In genomic region chr3L:10856534-10857030, dm6 we compare ENCODE assay signal across 1 fruit fly cellular context.
TF ChIP-seq lines count a peak whose summit lies in the region.

No protein-coding gene starts in this region.

TF ChIP-seq in whole organism, embryonic, 481 proteins besides CTCF, POLR2A, EP300 and RAD21 (continued from another document and continues in another):
- TF ChIP-seq Atf6 (GFP tag; IDR thresholded peaks at IDR 0.05; lab: Robert Waterston, UW) (no peak), Trl (optimal IDR thresholded peaks at IDR 0.05; lab: Kevin White, UChicago) (peak; percentile 96 to 99), Trl (GFP tag; optimal IDR thresholded peaks at IDR 0.05; lab: Kevin White, UChicago) (peak; percentile 76), prd (optimal IDR thresholded peaks at IDR 0.05; lab: Kevin White, UChicago) (no peak), prd (GFP tag; IDR thresholded peaks at IDR 0.05; lab: Robert Waterston, UW) (no peak), Dll (GFP tag; IDR thresholded peaks at IDR 0.05; lab: Robert Waterston, UW; ENCODE audit: partially characterized antibody) (peak; percentile 22; the same call in 1 of the 4 replicates), p53 (GFP tag; optimal IDR thresholded peaks at IDR 0.05; lab: Kevin White, UChicago) (peak; percentile 54), en (GFP tag; optimal IDR thresholded peaks at IDR 0.05; lab: Kevin White, UChicago) (peak; percentile 6), CG10543 (GFP tag; optimal IDR thresholded peaks at IDR 0.05; lab: Kevin White, UChicago) (peak; percentile 88), al (GFP tag; IDR thresholded peaks at IDR 0.05; lab: Robert Waterston, UW) (no peak), sob (GFP tag; IDR thresholded peaks at IDR 0.05; lab: Robert Waterston, UW) (peak; percentile 57; the same call in 1 of the 2 replicates), fd3F (GFP tag; optimal IDR thresholded peaks at IDR 0.05; lab: Kevin White, UChicago) (no peak), ac (GFP tag; optimal IDR thresholded peaks at IDR 0.05; lab: Kevin White, UChicago) (peak; percentile 1), Ets65A (GFP tag; lab: Kevin White, UChicago) (peak; percentile 90), NC2α (GFP tag; optimal IDR thresholded peaks at IDR 0.05; lab: Kevin White, UChicago) (peak; percentile 59), Nf-YC (tag; optimal IDR thresholded peaks at IDR 0.05; lab: Kevin White, UChicago) (peak; percentile 93), Hr39 (optimal IDR thresholded peaks at IDR 0.05; lab: Kevin White, UChicago) (no peak), CG6854 (GFP tag; optimal IDR thresholded peaks at IDR 0.05; lab: Kevin White, UChicago) (peak; percentile 47), CG11504 (tag; optimal IDR thresholded peaks at IDR 0.05; lab: Kevin White, UChicago) (peak; percentile 75), corto (GFP tag; optimal IDR thresholded peaks at IDR 0.05; lab: Kevin White, UChicago) (no peak), CG10462 (GFP tag; optimal IDR thresholded peaks at IDR 0.05; lab: Kevin White, UChicago) (no peak), CG9932 (GFP tag; IDR thresholded peaks at IDR 0.05; lab: Robert Waterston, UW) (peak; percentile 45), CG30403 (GFP tag; optimal IDR thresholded peaks at IDR 0.05; lab: Kevin White, UChicago) (no peak), gro (GFP tag; optimal IDR thresholded peaks at IDR 0.05; lab: Kevin White, UChicago) (peak; percentile 94), gt (GFP tag; IDR thresholded peaks at IDR 0.05; lab: Robert Waterston, UW) (no peak), CG3838 (GFP tag; optimal IDR thresholded peaks at IDR 0.05; lab: Kevin White, UChicago) (peak; percentile 65), CG7786 (GFP tag; optimal IDR thresholded peaks at IDR 0.05; lab: Kevin White, UChicago) (peak; percentile 12), croc (GFP tag; conservative IDR thresholded peaks at IDR 0.05; lab: Robert Waterston, UW) (no peak), CG2116 (GFP tag; optimal IDR thresholded peaks at IDR 0.05; lab: Kevin White, UChicago) (no peak), CG3847 (GFP tag; IDR thresholded peaks at IDR 0.05; lab: Robert Waterston, UW) (no peak), CG6683 (GFP tag; optimal IDR thresholded peaks at IDR 0.05; lab: Kevin White, UChicago) (peak; percentile 27), CG11696 (GFP tag; IDR thresholded peaks at IDR 0.05; lab: Robert Waterston, UW) (0 out of 2 replicates have a peak, but pooled peaks have one; percentile 5), slou (GFP tag; optimal IDR thresholded peaks at IDR 0.05; lab: Kevin White, UChicago) (no peak), CG6654 (GFP tag; optimal IDR thresholded peaks at IDR 0.05; lab: Kevin White, UChicago) (no peak), gfzf (GFP tag; optimal IDR thresholded peaks at IDR 0.05; lab: Kevin White, UChicago) (peak; percentile 20), Atf-2 (GFP tag; optimal IDR thresholded peaks at IDR 0.05; lab: Kevin White, UChicago) (no peak), sim (GFP tag; IDR thresholded peaks at IDR 0.05; lab: Robert Waterston, UW) (no peak), CG32532 (GFP tag; IDR thresholded peaks at IDR 0.05; lab: Robert Waterston, UW) (no peak), CG2889 (GFP tag; IDR thresholded peaks at IDR 0.05; lab: Robert Waterston, UW) (no peak), CG15479 (GFP tag; optimal IDR thresholded peaks at IDR 0.05; lab: Kevin White, UChicago) (peak; percentile 88), otp (GFP tag; IDR thresholded peaks at IDR 0.05; lab: Robert Waterston, UW) (0 out of 3 replicates have a peak, but pooled peaks have one; percentile 60), zfh1 (GFP tag; IDR thresholded peaks at IDR 0.05; lab: Robert Waterston, UW) (no peak; the same call in 2 of the 3 replicates), Doc2 (GFP tag; IDR thresholded peaks at IDR 0.05; lab: Robert Waterston, UW) (no peak), klu (GFP tag; IDR thresholded peaks at IDR 0.05; lab: Robert Waterston, UW) (no peak), tll (GFP tag; optimal IDR thresholded peaks at IDR 0.05; lab: Kevin White, UChicago) (peak; percentile 72 to 87), Tbp (GFP tag; optimal IDR thresholded peaks at IDR 0.05; lab: Kevin White, UChicago) (no peak), Med (GFP tag; lab: Kevin White, UChicago) (peak; percentile 86), pan (optimal IDR thresholded peaks at IDR 0.05; lab: Kevin White, UChicago) (no peak), pan (GFP tag; optimal IDR thresholded peaks at IDR 0.05 in 1 of 2, IDR thresholded peaks at IDR 0.05 in 1 of 2) (peak in 1 of 2 experiments; percentile 34), ase (GFP tag; IDR thresholded peaks at IDR 0.05; lab: Robert Waterston, UW) (no peak), Optix (GFP tag; IDR thresholded peaks at IDR 0.05; lab: Robert Waterston, UW) (no peak), CG9727 (GFP tag; optimal IDR thresholded peaks at IDR 0.05; lab: Kevin White, UChicago) (peak; percentile 21), rib (GFP tag; IDR thresholded peaks at IDR 0.05; lab: Robert Waterston, UW) (peak; percentile 77), Dip2 (GFP tag; IDR thresholded peaks at IDR 0.05; lab: Robert Waterston, UW) (no peak), Bgb (GFP tag; IDR thresholded peaks at IDR 0.05; lab: Robert Waterston, UW; ENCODE audit: partially characterized antibody) (peak; percentile 70), CG10431 (GFP tag; optimal IDR thresholded peaks at IDR 0.05; lab: Kevin White, UChicago) (no peak), Dek (tag; optimal IDR thresholded peaks at IDR 0.05; lab: Kevin White, UChicago) (no peak), HmgD (GFP tag; optimal IDR thresholded peaks at IDR 0.05; lab: Kevin White, UChicago) (peak; percentile 93), CG17186 (GFP tag; optimal IDR thresholded peaks at IDR 0.05; lab: Kevin White, UChicago) (no peak), cg (GFP tag; optimal IDR thresholded peaks at IDR 0.05; lab: Kevin White, UChicago) (peak; percentile 95), wdn (GFP tag; IDR thresholded peaks at IDR 0.05; lab: Robert Waterston, UW) (no peak), Chrac-16 (GFP tag; optimal IDR thresholded peaks at IDR 0.05; lab: Kevin White, UChicago) (no peak), repo (GFP tag; optimal IDR thresholded peaks at IDR 0.05; lab: Kevin White, UChicago) (peak; percentile 53), oc (tag; optimal IDR thresholded peaks at IDR 0.05; lab: Kevin White, UChicago) (peak; percentile 96), crol (GFP tag; IDR thresholded peaks at IDR 0.05; lab: Robert Waterston, UW) (peak; percentile 91), CG31224 (GFP tag; IDR thresholded peaks at IDR 0.05; lab: Robert Waterston, UW) (no peak), zen2 (GFP tag; IDR thresholded peaks at IDR 0.05; lab: Robert Waterston, UW; ENCODE audit: partially characterized antibody) (no peak), pum (GFP tag; optimal IDR thresholded peaks at IDR 0.05; lab: Kevin White, UChicago) (no peak), sens (GFP tag; lab: Kevin White, UChicago) (peak; percentile 95), nom (GFP tag; optimal IDR thresholded peaks at IDR 0.05; lab: Kevin White, UChicago) (peak; percentile 47), fd64A (GFP tag; optimal IDR thresholded peaks at IDR 0.05; lab: Kevin White, UChicago) (peak; percentile 18), Xrp1 (GFP tag; IDR thresholded peaks at IDR 0.05; lab: Robert Waterston, UW) (no peak), CG18619 (GFP tag; optimal IDR thresholded peaks at IDR 0.05; lab: Kevin White, UChicago) (no peak), CG2875 (GFP tag; optimal IDR thresholded peaks at IDR 0.05; lab: Kevin White, UChicago) (no peak), D19B (GFP tag; optimal IDR thresholded peaks at IDR 0.05; lab: Kevin White, UChicago) (no peak), Spps (tag; optimal IDR thresholded peaks at IDR 0.05; lab: Kevin White, UChicago) (no peak), CG8281 (tag; optimal IDR thresholded peaks at IDR 0.05; lab: Kevin White, UChicago) (peak; percentile 25), CG12769 (tag; optimal IDR thresholded peaks at IDR 0.05; lab: Kevin White, UChicago) (peak; percentile 85), CG18599 (GFP tag; optimal IDR thresholded peaks at IDR 0.05; lab: Kevin White, UChicago) (peak; percentile 70), tin (GFP tag; optimal IDR thresholded peaks at IDR 0.05; lab: Kevin White, UChicago) (no peak), CG1647 (GFP tag; optimal IDR thresholded peaks at IDR 0.05; lab: Kevin White, UChicago) (no peak), dysf (GFP tag; IDR thresholded peaks at IDR 0.05; lab: Robert Waterston, UW) (no peak), exex (tag; optimal IDR thresholded peaks at IDR 0.05; lab: Kevin White, UChicago) (peak; percentile 71), CG15696 (tag; optimal IDR thresholded peaks at IDR 0.05; lab: Kevin White, UChicago) (no peak), CG9215 (GFP tag; IDR thresholded peaks at IDR 0.05; lab: Robert Waterston, UW) (no peak), HmgZ (tag; optimal IDR thresholded peaks at IDR 0.05; lab: Kevin White, UChicago) (peak; percentile 84), H15 (GFP tag; IDR thresholded peaks at IDR 0.05; lab: Robert Waterston, UW) (no peak), Scr (GFP tag; IDR thresholded peaks at IDR 0.05; lab: Robert Waterston, UW; ENCODE audit: partially characterized antibody) (peak; percentile 46; the same call in 1 of the 2 replicates), lov (optimal IDR thresholded peaks at IDR 0.05; lab: Kevin White, UChicago) (no peak), lov (GFP tag; IDR thresholded peaks at IDR 0.05; lab: Robert Waterston, UW) (peak; percentile 74; the same call in 2 of the 3 replicates), caup (GFP tag; optimal IDR thresholded peaks at IDR 0.05; lab: Kevin White, UChicago; ENCODE audit: severe bottlenecking) (peak; percentile 53), CG11247 (GFP tag; IDR thresholded peaks at IDR 0.05; lab: Robert Waterston, UW) (no peak), zfh2 (GFP tag; optimal IDR thresholded peaks at IDR 0.05; lab: Kevin White, UChicago) (no peak), pb (GFP tag; optimal IDR thresholded peaks at IDR 0.05; lab: Kevin White, UChicago) (peak; percentile 66), peb (GFP tag; IDR thresholded peaks at IDR 0.05; lab: Robert Waterston, UW) (no peak), ssp (GFP tag; IDR thresholded peaks at IDR 0.05; lab: Robert Waterston, UW) (no peak), CG5953 (GFP tag; IDR thresholded peaks at IDR 0.05; lab: Robert Waterston, UW) (no peak), CG10267 (tag; optimal IDR thresholded peaks at IDR 0.05; lab: Kevin White, UChicago) (peak; percentile 14), CG11398 (GFP tag; optimal IDR thresholded peaks at IDR 0.05; lab: Kevin White, UChicago) (peak; percentile 75), stc (GFP tag; IDR thresholded peaks at IDR 0.05; lab: Robert Waterston, UW) (peak; percentile 10; the same call in 1 of the 2 replicates), pho (GFP tag; optimal IDR thresholded peaks at IDR 0.05; lab: Kevin White, UChicago) (peak; percentile 37), MBD-R2 (GFP tag; IDR thresholded peaks at IDR 0.05; lab: Robert Waterston, UW) (peak; percentile 34; the same call in 1 of the 2 replicates), slbo (GFP tag; IDR thresholded peaks at IDR 0.05; lab: Robert Waterston, UW) (no peak), CG9437 (GFP tag; optimal IDR thresholded peaks at IDR 0.05; lab: Kevin White, UChicago) (no peak), nerfin-2 (GFP tag; IDR thresholded peaks at IDR 0.05; lab: Robert Waterston, UW; ENCODE audit: partially characterized antibody) (peak; percentile 48; the same call in 1 of the 2 replicates), h (optimal IDR thresholded peaks at IDR 0.05; lab: Kevin White, UChicago) (no peak), CG4730 (GFP tag; IDR thresholded peaks at IDR 0.05; lab: Robert Waterston, UW) (no peak), Atf3 (GFP tag; optimal IDR thresholded peaks at IDR 0.05; lab: Kevin White, UChicago) (no peak), CG1233 (GFP tag; optimal IDR thresholded peaks at IDR 0.05; lab: Kevin White, UChicago) (peak; percentile 36), bcd (GFP tag; optimal IDR thresholded peaks at IDR 0.05; lab: Kevin White, UChicago) (peak; percentile 39), CG7963 (GFP tag; IDR thresholded peaks at IDR 0.05; lab: Robert Waterston, UW; ENCODE audit: partially characterized antibody) (no peak), CG4820 (GFP tag; optimal IDR thresholded peaks at IDR 0.05; lab: Kevin White, UChicago) (no peak), onecut (GFP tag; IDR thresholded peaks at IDR 0.05; lab: Robert Waterston, UW) (peak; percentile 48), bbx (GFP tag; IDR thresholded peaks at IDR 0.05; lab: Robert Waterston, UW; ENCODE audit: partially characterized antibody) (peak; percentile 23), CG11560 (tag; IDR thresholded peaks at IDR 0.05; lab: Robert Waterston, UW) (no peak), CoRest (tag; optimal IDR thresholded peaks at IDR 0.05; lab: Kevin White, UChicago) (peak; percentile 62), CG11695 (GFP tag; IDR thresholded peaks at IDR 0.05; lab: Robert Waterston, UW) (no peak), CG31441 (GFP tag; IDR thresholded peaks at IDR 0.05; lab: Robert Waterston, UW) (no peak; the same call in 1 of the 2 replicates), hth (optimal IDR thresholded peaks at IDR 0.05; lab: Kevin White, UChicago) (no peak), Nf-YB (GFP tag; optimal IDR thresholded peaks at IDR 0.05; lab: Kevin White, UChicago) (peak; percentile 64), HLH54F (GFP tag; optimal IDR thresholded peaks at IDR 0.05; lab: Kevin White, UChicago) (no peak), mirr (GFP tag; optimal IDR thresholded peaks at IDR 0.05; lab: Kevin White, UChicago) (peak; percentile 96), cwo (GFP tag; optimal IDR thresholded peaks at IDR 0.05; lab: Kevin White, UChicago) (peak; percentile 70), odd (GFP tag; optimal IDR thresholded peaks at IDR 0.05; lab: Kevin White, UChicago) (peak; percentile 36), CG16863 (GFP tag; optimal IDR thresholded peaks at IDR 0.05; lab: Kevin White, UChicago) (peak; percentile 39), CG13424 (tag; optimal IDR thresholded peaks at IDR 0.05; lab: Kevin White, UChicago) (peak; percentile 15), cato (GFP tag; optimal IDR thresholded peaks at IDR 0.05; lab: Kevin White, UChicago; ENCODE audit: borderline replicate concordance) (no peak), amos (GFP tag; IDR thresholded peaks at IDR 0.05; lab: Robert Waterston, UW; ENCODE audit: partially characterized antibody) (peak; percentile 24; the same call in 1 of the 2 replicates), CG3163 (GFP tag; optimal IDR thresholded peaks at IDR 0.05; lab: Kevin White, UChicago) (peak; percentile 69), CG34376 (GFP tag; optimal IDR thresholded peaks at IDR 0.05; lab: Kevin White, UChicago) (peak; percentile 36), CG16813 (GFP tag; IDR thresholded peaks at IDR 0.05; lab: Robert Waterston, UW; ENCODE audit: partially characterized antibody) (0 out of 3 replicates have a peak, but pooled peaks have one; percentile 13), trh (GFP tag; optimal IDR thresholded peaks at IDR 0.05; lab: Kevin White, UChicago) (no peak), CG7987 (GFP tag; optimal IDR thresholded peaks at IDR 0.05; lab: Kevin White, UChicago) (peak; percentile 73)
